Fruit fly (Drosophila melanogaster) whole organism, prepupa: ENCODE results near the gene CG43400.

ENCODE experiments used
- CG11902 ChIP-seq: fragments of 200-800 bp; sonication (Bioruptor generic); optimal IDR thresholded peaks from 3 replicates; lab custom pipeline; 2016; ENCODE audit warnings: missing biosample characterization, missing genetic modification characterization
- CG6854 ChIP-seq: fragments of 200-800 bp; sonication (Bioruptor generic); optimal IDR thresholded peaks from 2 replicates; lab custom pipeline; 2017; ENCODE audit warnings: missing biosample characterization, mild to moderate bottlenecking, missing genetic modification characterization
- CG8319 ChIP-seq: fragments of 200-800 bp; sonication (Bioruptor generic); optimal IDR thresholded peaks from 3 replicates; lab custom pipeline; 2016; ENCODE audit warnings: missing biosample characterization, missing genetic modification characterization
- CG8632 ChIP-seq: fragments of 200-800 bp; sonication (Bioruptor generic); optimal IDR thresholded peaks from 3 replicates; lab custom pipeline; 2016; ENCODE audit warnings: missing biosample characterization, missing genetic modification characterization
- Hr38 ChIP-seq: sonication (Bioruptor generic); optimal IDR thresholded peaks from 2 replicates; lab custom pipeline; 2016; ENCODE audit warnings: missing biosample characterization, missing genetic modification characterization
- Hr4 ChIP-seq: fragments of 200-800 bp; sonication (Bioruptor generic); optimal IDR thresholded peaks from 3 replicates; lab custom pipeline; 2016; ENCODE audit warnings: missing biosample characterization, missing genetic modification characterization
- Lpt ChIP-seq: fragments of 200-800 bp; sonication (Bioruptor generic); optimal IDR thresholded peaks from 3 replicates; lab custom pipeline; 2016; ENCODE audit warnings: missing biosample characterization, missing genetic modification characterization
- OdsH ChIP-seq: fragments of 200-800 bp; sonication (Bioruptor generic); optimal IDR thresholded peaks from 3 replicates; lab custom pipeline; 2016; ENCODE audit warnings: missing biosample characterization, missing genetic modification characterization
- Sox14 ChIP-seq: fragments of 200-800 bp; sonication (Bioruptor generic); optimal IDR thresholded peaks from 3 replicates; lab custom pipeline; 2016; ENCODE audit warnings: missing biosample characterization, missing genetic modification characterization
- achi ChIP-seq: fragments of 200-800 bp; sonication (Bioruptor generic); optimal IDR thresholded peaks from 3 replicates; lab custom pipeline; 2016; ENCODE audit warnings: missing biosample characterization, missing genetic modification characterization
- dsx ChIP-seq: fragments of 200-800 bp; optimal IDR thresholded peaks from 3 replicates; lab custom pipeline; 2019; ENCODE audit warnings: missing biosample characterization, mild to moderate bottlenecking, missing genetic modification characterization, moderate library complexity; ENCODE audit not compliant: poor library complexity, severe bottlenecking
- fd85E ChIP-seq: fragments of 200-800 bp; sonication (Bioruptor generic); optimal IDR thresholded peaks from 3 replicates; lab custom pipeline; 2016; ENCODE audit warnings: missing biosample characterization, missing genetic modification characterization
- net ChIP-seq: fragments of 200-800 bp; sonication (Bioruptor generic); optimal IDR thresholded peaks from 3 replicates; lab custom pipeline; 2016; ENCODE audit warnings: missing biosample characterization, missing genetic modification characterization

DNA sequence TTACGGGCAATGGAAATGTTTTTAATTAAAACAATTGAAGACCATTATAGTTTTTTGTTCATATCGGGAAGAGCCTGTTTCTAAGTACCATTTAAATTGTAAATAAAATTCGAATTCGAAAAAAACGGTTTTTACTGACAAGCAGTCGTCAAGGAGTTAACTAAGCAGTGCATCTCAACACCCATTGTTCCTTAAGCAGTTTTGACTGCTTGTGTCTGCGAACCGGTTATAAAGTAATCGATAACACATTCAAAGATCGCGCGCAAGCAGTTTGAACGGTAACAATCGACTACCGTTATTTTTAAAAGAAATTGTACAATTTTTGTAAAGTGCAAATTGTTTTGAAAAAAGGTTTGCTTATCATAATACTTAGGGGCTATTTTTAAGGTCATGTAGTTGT lies 12.6 kb upstream of the CG43400 start:
- TF ChIP-seq fd85E (GFP tag; lab: Kevin White, UChicago) (no peak), CG8319 (GFP tag; lab: Kevin White, UChicago) (no peak), OdsH (no peak), net (GFP tag; lab: Kevin White, UChicago) (no peak), CG6854 (GFP tag; lab: Kevin White, UChicago) (no peak), CG11902 (GFP tag; lab: Kevin White, UChicago) (no peak), Lpt (no peak), CG8632 (GFP tag; lab: Kevin White, UChicago) (no peak), dsx (GFP tag; lab: Kevin White, UChicago) (no peak), Sox14 (GFP tag; lab: Kevin White, UChicago) (no peak), Hr4 (GFP tag; lab: Kevin White, UChicago) (no peak), Hr38 (GFP tag; lab: Kevin White, UChicago) (no peak), achi (GFP tag; lab: Kevin White, UChicago) (no peak)
